Worm (Caenorhabditis elegans): ENCODE data around the gene nrde-1.
A peak's percentile ranks its signal among the peaks of the same experiment; 100 is the strongest.

nrde-1 gene

ce11 chrIII:3681351-3681938 is 31.8 kb upstream of the nrde-1 start:
- TF ChIP-seq ceh-31 (tag; optimal IDR thresholded peaks at IDR 0.05) (peak; percentile 10), hlh-8 (tag; optimal IDR thresholded peaks at IDR 0.05) (no peak)

- peak; percentile 89 for TF ChIP-seq nfya-1 (tag; optimal IDR thresholded peaks at IDR 0.05)
- TF ChIP-seq unc-3 (GFP tag; conservative IDR thresholded peaks at IDR 0.05): no peak
- no peak for TF ChIP-seq unc-3 (tag; optimal IDR thresholded peaks at IDR 0.05)
These were observed 30.3 kb upstream of the nrde-1 start for ce11 chrIII:3682869-3683403.

ce11 chrIII:3692516-3692915 is 20.7 kb upstream of the nrde-1 start:
- peak; percentile 6 for TF ChIP-seq unc-42 (tag; optimal IDR thresholded peaks at IDR 0.05)
- no peak for TF ChIP-seq T23F11.4 (GFP tag; optimal IDR thresholded peaks at IDR 0.05)

ce11 chrIII:3694572-3694971 is 18.7 kb upstream of the nrde-1 start, which contains the start of gene npr-15:
Gene npr-15 (minus strand): TSS chrIII:3694672.
- TF ChIP-seq rnt-1 (tag; optimal IDR thresholded peaks at IDR 0.05) (no peak), ets-4 (tag; optimal IDR thresholded peaks at IDR 0.05) (no peak), ref-2 (tag; optimal IDR thresholded peaks at IDR 0.05) (no peak), ahr-1 (tag; optimal IDR thresholded peaks at IDR 0.05) (no peak), npax-4 (tag; optimal IDR thresholded peaks at IDR 0.05) (no peak), che-1 (tag; optimal IDR thresholded peaks at IDR 0.05) (no peak), mec-3 (tag; optimal IDR thresholded peaks at IDR 0.05; ENCODE audit: borderline replicate concordance) (no peak), ceh-45 (GFP tag; IDR thresholded peaks at IDR 0.05) (no peak), hlh-30 (tag; optimal IDR thresholded peaks at IDR 0.05; ENCODE audit: insufficient read depth) (no peak), ceh-18 (tag; optimal IDR thresholded peaks at IDR 0.05) (no peak), T23F11.4 (GFP tag; optimal IDR thresholded peaks at IDR 0.05) (no peak), eyg-1 (tag; optimal IDR thresholded peaks at IDR 0.05) (no peak), ceh-48 (tag; optimal IDR thresholded peaks at IDR 0.05) (no peak), ceh-19 (GFP tag; optimal IDR thresholded peaks at IDR 0.05) (no peak), nfya-1 (tag; optimal IDR thresholded peaks at IDR 0.05) (no peak), nhr-232 (tag; optimal IDR thresholded peaks at IDR 0.05) (no peak), ceh-2 (tag; optimal IDR thresholded peaks at IDR 0.05) (no peak), K09A11.1 (tag; optimal IDR thresholded peaks at IDR 0.05; ENCODE audit: insufficient read depth) (no peak), zip-5 (tag; optimal IDR thresholded peaks at IDR 0.05) (no peak)

- peak; percentile 44 for TF ChIP-seq ceh-31 (tag; optimal IDR thresholded peaks at IDR 0.05)
- peak; percentile 22 for TF ChIP-seq ceh-2 (tag; optimal IDR thresholded peaks at IDR 0.05)
- TF ChIP-seq C08G9.2 (tag; optimal IDR thresholded peaks at IDR 0.05): peak; percentile 21
- TF ChIP-seq ets-4 (tag; optimal IDR thresholded peaks at IDR 0.05): peak; percentile 5
- 0 out of 2 replicates have a peak, but pooled peaks have one; percentile 19 for TF ChIP-seq sox-2 (GFP tag; IDR thresholded peaks at IDR 0.05)
These were observed 17.9 kb upstream of the nrde-1 start for ce11 chrIII:3695398-3695797.

- TF ChIP-seq sox-4 (tag; optimal IDR thresholded peaks at IDR 0.05): no peak
- no peak for TF ChIP-seq pha-4 (tag; optimal IDR thresholded peaks at IDR 0.05)
- no peak for TF ChIP-seq sox-2 (GFP tag; IDR thresholded peaks at IDR 0.05)
- TF ChIP-seq pax-1 (tag; optimal IDR thresholded peaks at IDR 0.05): no peak
- TF ChIP-seq fax-1 (tag; optimal IDR thresholded peaks at IDR 0.05): no peak
- TF ChIP-seq K09A11.1 (tag; optimal IDR thresholded peaks at IDR 0.05; ENCODE audit: insufficient read depth): no peak
- no peak for TF ChIP-seq eyg-1 (tag; optimal IDR thresholded peaks at IDR 0.05)
- no peak for TF ChIP-seq ceh-30 (tag; optimal IDR thresholded peaks at IDR 0.05)
- no peak for TF ChIP-seq unc-42 (tag; optimal IDR thresholded peaks at IDR 0.05)
- no peak for TF ChIP-seq npax-4 (tag; optimal IDR thresholded peaks at IDR 0.05)
- no peak for TF ChIP-seq elt-2 (tag; optimal IDR thresholded peaks at IDR 0.05)
- no peak for TF ChIP-seq hlh-8 (tag; optimal IDR thresholded peaks at IDR 0.05)
- no peak for TF ChIP-seq C38D4.7 (GFP tag; optimal IDR thresholded peaks at IDR 0.05)
These were observed 14.9 kb upstream of the nrde-1 start for ce11 chrIII:3698366-3698765.
